Worm (Caenorhabditis elegans): ENCODE measurements around the gene pqn-68.

DNA sequence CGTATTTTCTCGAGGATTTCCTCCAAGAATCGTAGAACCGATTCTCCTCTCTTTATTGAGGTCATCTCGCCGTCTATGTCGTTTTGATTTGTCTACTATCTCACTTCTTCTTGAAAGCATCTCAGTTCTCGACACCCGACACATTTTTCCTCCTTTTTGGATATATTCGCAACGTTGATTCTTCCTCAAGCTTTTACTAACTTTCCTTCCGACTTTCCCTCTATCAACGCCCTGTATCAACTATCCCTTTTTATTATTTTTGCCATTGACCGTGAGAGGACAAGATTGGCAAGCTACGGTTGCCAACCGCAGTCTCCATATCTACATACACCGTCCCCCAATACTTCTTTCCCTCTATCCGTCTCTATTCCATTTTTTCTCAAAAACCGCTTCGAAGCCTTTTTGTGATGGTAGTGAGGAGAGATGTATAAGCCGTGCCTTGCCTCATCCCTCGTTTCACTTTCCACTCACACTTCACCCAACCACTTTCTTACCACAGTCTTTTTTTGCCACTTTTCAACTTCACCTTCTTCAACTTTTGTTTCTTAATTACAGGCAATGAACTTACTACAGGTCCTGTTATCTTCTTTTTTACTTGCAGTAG, 23.4 kb upstream of the pqn-68 start, which contains the start of gene T16G1.2:
- TF ChIP-seq ama-1 (optimal IDR thresholded peaks at IDR 0.05): no peak
- TF ChIP-seq pes-1 (GFP tag; IDR thresholded peaks at IDR 0.05): no peak
- TF ChIP-seq hmbx-1 (tag; optimal IDR thresholded peaks at IDR 0.05): no peak
- TF ChIP-seq sea-1 (GFP tag; conservative IDR thresholded peaks at IDR 0.05): no peak
- no peak for TF ChIP-seq tbx-37 (GFP tag; conservative IDR thresholded peaks at IDR 0.05)
